Fruit fly (Drosophila melanogaster) whole organism, prepupa: ENCODE measurements around the gene CG2126.
A peak's percentile ranks its signal among the peaks of the same experiment; 100 is the strongest.

ENCODE experiments used
- CG10631 ChIP-seq: fragments of 200-800 bp; sonication (Bioruptor generic); optimal IDR thresholded peaks from 2 replicates; lab custom pipeline; 2016; ENCODE audit warnings: missing biosample characterization, missing genetic modification characterization
- CG10669 ChIP-seq: fragments of 200-800 bp; sonication (Bioruptor generic); optimal IDR thresholded peaks from 3 replicates; lab custom pipeline; 2018; ENCODE audit warnings: missing biosample characterization, mild to moderate bottlenecking, missing genetic modification characterization, moderate library complexity
- CG11294 ChIP-seq: fragments of 200-800 bp; sonication (Bioruptor generic); IDR thresholded peaks from 2 replicates; pipeline ENCODE4 v1.3.6; 2022; ENCODE audit warnings: missing biosample characterization, missing genetic modification characterization
- CG11762 ChIP-seq: fragments of 200-800 bp; sonication (Bioruptor generic); optimal IDR thresholded peaks from 3 replicates; lab custom pipeline; 2016; ENCODE audit warnings: missing biosample characterization, missing genetic modification characterization; ENCODE audit not compliant: insufficient read depth
- CG11902 ChIP-seq: fragments of 200-800 bp; sonication (Bioruptor generic); optimal IDR thresholded peaks from 3 replicates; lab custom pipeline; 2016; ENCODE audit warnings: missing biosample characterization, missing genetic modification characterization
- CG15336 ChIP-seq: fragments of 200-800 bp; sonication (Bioruptor generic); IDR thresholded peaks from 2 replicates; pipeline ENCODE4 v1.3.6; 2022; ENCODE audit warnings: missing biosample characterization, missing genetic modification characterization
- CG1621 ChIP-seq: fragments of 200-800 bp; sonication (Bioruptor generic); optimal IDR thresholded peaks from 3 replicates; lab custom pipeline; 2018; ENCODE audit warnings: missing biosample characterization, mild to moderate bottlenecking, missing genetic modification characterization
- CG16779 ChIP-seq: fragments of 200-800 bp; sonication (Bioruptor generic); optimal IDR thresholded peaks from 3 replicates; lab custom pipeline; 2017; ENCODE audit warnings: missing biosample characterization, mild to moderate bottlenecking, missing genetic modification characterization
- CG3032 ChIP-seq: fragments of 200-800 bp; optimal IDR thresholded peaks from 2 replicates; lab custom pipeline; 2019; ENCODE audit warnings: missing biosample characterization, mild to moderate bottlenecking, missing genetic modification characterization, moderate library complexity
- CG31627 ChIP-seq: fragments of 200-800 bp; sonication (Bioruptor generic); optimal IDR thresholded peaks from 3 replicates; lab custom pipeline; 2016; ENCODE audit warnings: missing biosample characterization, missing genetic modification characterization
- CG32006 ChIP-seq: fragments of 200-800 bp; sonication (Bioruptor generic); optimal IDR thresholded peaks from 3 replicates; lab custom pipeline; 2017; ENCODE audit warnings: missing biosample characterization, mild to moderate bottlenecking, missing genetic modification characterization
- CG34406 ChIP-seq: fragments of 200-800 bp; sonication (Bioruptor generic); optimal IDR thresholded peaks from 3 replicates; lab custom pipeline; 2016; ENCODE audit warnings: missing biosample characterization, missing genetic modification characterization
- CG3919 ChIP-seq: fragments of 200-800 bp; sonication (Bioruptor generic); optimal IDR thresholded peaks from 3 replicates; lab custom pipeline; 2016; ENCODE audit warnings: missing biosample characterization, missing genetic modification characterization
- CG4318 ChIP-seq: fragments of 200-800 bp; sonication (Bioruptor generic); optimal IDR thresholded peaks from 3 replicates; lab custom pipeline; 2017; ENCODE audit warnings: missing biosample characterization, mild to moderate bottlenecking, missing genetic modification characterization
- CG6163 ChIP-seq: fragments of 200-800 bp; sonication (Bioruptor generic); IDR thresholded peaks from 3 replicates; pipeline ENCODE4 v1.3.6; 2022; ENCODE audit warnings: missing biosample characterization, missing genetic modification characterization
- CG6276 ChIP-seq: fragments of 200-800 bp; sonication (Bioruptor generic); optimal IDR thresholded peaks from 2 replicates; lab custom pipeline; 2017; ENCODE audit warnings: missing biosample characterization, mild to moderate bottlenecking, missing genetic modification characterization
- CG6792 ChIP-seq: fragments of 200-800 bp; sonication (Bioruptor generic); optimal IDR thresholded peaks from 3 replicates; lab custom pipeline; 2016; ENCODE audit warnings: missing biosample characterization, missing genetic modification characterization
- CG6808 ChIP-seq: fragments of 200-800 bp; sonication (Bioruptor generic); optimal IDR thresholded peaks from 3 replicates; lab custom pipeline; 2017; ENCODE audit warnings: missing biosample characterization, missing genetic modification characterization, mild to moderate bottlenecking, moderate library complexity, missing genetic modification reagents
- CG6854 ChIP-seq: fragments of 200-800 bp; sonication (Bioruptor generic); optimal IDR thresholded peaks from 2 replicates; lab custom pipeline; 2017; ENCODE audit warnings: missing biosample characterization, mild to moderate bottlenecking, missing genetic modification characterization
- CG7368 ChIP-seq: fragments of 200-800 bp; sonication (Bioruptor generic); optimal IDR thresholded peaks from 3 replicates; lab custom pipeline; 2016; ENCODE audit warnings: missing biosample characterization, missing genetic modification characterization
- CG8632 ChIP-seq: fragments of 200-800 bp; sonication (Bioruptor generic); optimal IDR thresholded peaks from 3 replicates; lab custom pipeline; 2016; ENCODE audit warnings: missing biosample characterization, missing genetic modification characterization
- CG9139 ChIP-seq: fragments of 200-800 bp; sonication (Bioruptor generic); optimal IDR thresholded peaks from 3 replicates; lab custom pipeline; 2017; ENCODE audit warnings: missing biosample characterization, mild to moderate bottlenecking, missing genetic modification characterization
- Eip75B ChIP-seq: fragments of 200-800 bp; sonication (Bioruptor generic); optimal IDR thresholded peaks from 3 replicates; lab custom pipeline; 2016; ENCODE audit warnings: missing biosample characterization, missing genetic modification characterization
- Eip78C ChIP-seq: fragments of 200-800 bp; sonication (Bioruptor generic); peaks from one replicate; lab custom pipeline; 2016; ENCODE audit warnings: missing biosample characterization, missing genetic modification characterization
- Eip93F ChIP-seq: fragments of 200-800 bp; sonication (Bioruptor generic); optimal IDR thresholded peaks from 2 replicates; lab custom pipeline; 2016; ENCODE audit warnings: missing biosample characterization, mild to moderate bottlenecking, missing genetic modification characterization
- Ets96B ChIP-seq: fragments of 200-800 bp; optimal IDR thresholded peaks from 2 replicates; lab custom pipeline; 2019; ENCODE audit warnings: missing biosample characterization, mild to moderate bottlenecking, missing genetic modification characterization, moderate library complexity
- Hr38 ChIP-seq: sonication (Bioruptor generic); optimal IDR thresholded peaks from 2 replicates; lab custom pipeline; 2016; ENCODE audit warnings: missing biosample characterization, missing genetic modification characterization
- Hr39 ChIP-seq: fragments of 200-800 bp; sonication (Bioruptor generic); optimal IDR thresholded peaks from 2 replicates; lab custom pipeline; 2016; ENCODE audit warnings: missing biosample characterization, missing genetic modification characterization
- Hr4 ChIP-seq: fragments of 200-800 bp; sonication (Bioruptor generic); optimal IDR thresholded peaks from 3 replicates; lab custom pipeline; 2016; ENCODE audit warnings: missing biosample characterization, missing genetic modification characterization
- Lpt ChIP-seq: fragments of 200-800 bp; sonication (Bioruptor generic); optimal IDR thresholded peaks from 3 replicates; lab custom pipeline; 2016; ENCODE audit warnings: missing biosample characterization, missing genetic modification characterization
- Met ChIP-seq: fragments of 200-800 bp; sonication (Bioruptor generic); optimal IDR thresholded peaks from 3 replicates; lab custom pipeline; 2016; ENCODE audit warnings: missing biosample characterization, missing genetic modification characterization
- OdsH ChIP-seq: fragments of 200-800 bp; sonication (Bioruptor generic); optimal IDR thresholded peaks from 3 replicates; lab custom pipeline; 2016; ENCODE audit warnings: missing biosample characterization, missing genetic modification characterization
- Smox ChIP-seq: fragments of 200-800 bp; sonication (Bioruptor generic); optimal IDR thresholded peaks from 3 replicates; lab custom pipeline; 2016; ENCODE audit warnings: missing biosample characterization, missing genetic modification characterization
- Sox14 ChIP-seq: fragments of 200-800 bp; sonication (Bioruptor generic); optimal IDR thresholded peaks from 3 replicates; lab custom pipeline; 2016; ENCODE audit warnings: missing biosample characterization, missing genetic modification characterization
- Sox15 ChIP-seq: fragments of 200-800 bp; sonication (Bioruptor generic); optimal IDR thresholded peaks from 3 replicates; lab custom pipeline; 2016; ENCODE audit warnings: missing biosample characterization, missing genetic modification characterization
- achi ChIP-seq: fragments of 200-800 bp; sonication (Bioruptor generic); optimal IDR thresholded peaks from 3 replicates; lab custom pipeline; 2016; ENCODE audit warnings: missing biosample characterization, missing genetic modification characterization
- acj6 ChIP-seq: fragments of 200-800 bp; sonication (Bioruptor generic); optimal IDR thresholded peaks from 3 replicates; lab custom pipeline; 2016; ENCODE audit warnings: missing biosample characterization, missing genetic modification characterization
- cyc ChIP-seq: fragments of 200-800 bp; sonication (Bioruptor generic); optimal IDR thresholded peaks from 3 replicates; lab custom pipeline; 2016; ENCODE audit warnings: missing biosample characterization, missing genetic modification characterization
- dac ChIP-seq: fragments of 200-800 bp; sonication (Bioruptor generic); optimal IDR thresholded peaks from 2 replicates; lab custom pipeline; 2017; ENCODE audit warnings: missing biosample characterization, mild to moderate bottlenecking, missing genetic modification characterization
- dsx ChIP-seq: fragments of 200-800 bp; optimal IDR thresholded peaks from 3 replicates; lab custom pipeline; 2019; ENCODE audit warnings: missing biosample characterization, mild to moderate bottlenecking, missing genetic modification characterization, moderate library complexity; ENCODE audit not compliant: poor library complexity, severe bottlenecking
- eg ChIP-seq: fragments of 200-800 bp; sonication (Bioruptor generic); IDR thresholded peaks from 3 replicates; pipeline ENCODE4 v1.3.6; 2022; ENCODE audit warnings: missing biosample characterization, missing genetic modification characterization
- esn ChIP-seq: fragments of 200-800 bp; sonication (Bioruptor generic); optimal IDR thresholded peaks from 2 replicates; lab custom pipeline; 2016; ENCODE audit warnings: missing biosample characterization, mild to moderate bottlenecking, missing genetic modification characterization, moderate library complexity
- fd59A ChIP-seq: fragments of 200-800 bp; sonication (Bioruptor generic); optimal IDR thresholded peaks from 2 replicates; lab custom pipeline; 2017; ENCODE audit warnings: missing biosample characterization, mild to moderate bottlenecking, missing genetic modification characterization, missing genetic modification reagents
- fd85E ChIP-seq: fragments of 200-800 bp; sonication (Bioruptor generic); optimal IDR thresholded peaks from 3 replicates; lab custom pipeline; 2016; ENCODE audit warnings: missing biosample characterization, missing genetic modification characterization
- net ChIP-seq: fragments of 200-800 bp; sonication (Bioruptor generic); optimal IDR thresholded peaks from 3 replicates; lab custom pipeline; 2016; ENCODE audit warnings: missing biosample characterization, missing genetic modification characterization
- pdm3 ChIP-seq: fragments of 200-800 bp; sonication (Bioruptor generic); optimal IDR thresholded peaks from 3 replicates; lab custom pipeline; 2016; ENCODE audit warnings: missing biosample characterization, missing genetic modification characterization
- salr ChIP-seq, 2 experiments: fragments of 200-800 bp; sonication (Bioruptor generic); optimal IDR thresholded peaks; 3 replicates each; lab custom pipeline; 2016 to 2018; ENCODE audit warnings: missing biosample characterization in 2 of 2, missing genetic modification characterization in 2 of 2, mild to moderate bottlenecking in 1 of 2
- spab ChIP-seq: fragments of 200-800 bp; sonication (Bioruptor generic); optimal IDR thresholded peaks from 2 replicates; lab custom pipeline; 2017; ENCODE audit warnings: missing biosample characterization, mild to moderate bottlenecking, missing genetic modification characterization, missing genetic modification reagents
- ss ChIP-seq, 2 experiments: fragments of 200-800 bp; sonication (Bioruptor generic); optimal IDR thresholded peaks; 2 replicates in 1 of 2; 3 replicates in 1 of 2; lab custom pipeline; 2017 to 2018; ENCODE audit warnings: mild to moderate bottlenecking in 2 of 2, missing biosample characterization in 2 of 2, missing genetic modification characterization in 2 of 2, moderate library complexity in 1 of 2
- svp ChIP-seq: fragments of 200-800 bp; sonication (Bioruptor generic); peaks from one replicate; lab custom pipeline; 2016; ENCODE audit warnings: missing biosample characterization, missing genetic modification characterization
- vri ChIP-seq: fragments of 200-800 bp; sonication (Bioruptor generic); optimal IDR thresholded peaks from 3 replicates; lab custom pipeline; 2016; ENCODE audit warnings: missing biosample characterization, mild to moderate bottlenecking, missing genetic modification characterization

Gene CG2126

dm6 chr3R:31776583-31777362 lies at the start of gene CG2126, which contains the start of gene faf:
Gene CG2126, minus strand, starts transcription at chr3R:31776652.
Gene faf, plus strand, starts transcription at chr3R:31777020.
- TF ChIP-seq Hr38 (GFP tag; lab: Kevin White, UChicago) (no peak), CG6163 (GFP tag; lab: Robert Waterston, UW) (peak; percentile 64; the same call in 2 of the 3 replicates), CG16779 (no peak), CG6854 (GFP tag; lab: Kevin White, UChicago) (no peak), CG8632 (GFP tag; lab: Kevin White, UChicago) (peak; percentile 70), CG10631 (GFP tag; lab: Kevin White, UChicago) (no peak), Met (GFP tag; lab: Kevin White, UChicago) (no peak), Hr4 (GFP tag; lab: Kevin White, UChicago) (no peak), eg (GFP tag; lab: Robert Waterston, UW) (peak; percentile 75), salr (GFP tag; optimal IDR thresholded peaks at IDR 0.05; lab: Kevin White, UChicago) (no peak), CG6276 (GFP tag; lab: Kevin White, UChicago) (no peak), dac (no peak), ss (GFP tag; optimal IDR thresholded peaks at IDR 0.05; lab: Kevin White, UChicago) (no peak), pdm3 (GFP tag; lab: Kevin White, UChicago) (no peak), CG6792 (peak; percentile 53), CG11762 (GFP tag; lab: Kevin White, UChicago) (peak; percentile 39), CG10669 (GFP tag; lab: Kevin White, UChicago) (no peak), Ets96B (tag; lab: Kevin White, UChicago) (peak; percentile 66), CG32006 (GFP tag; lab: Kevin White, UChicago) (no peak), dsx (GFP tag; lab: Kevin White, UChicago) (no peak), CG4318 (GFP tag; lab: Kevin White, UChicago) (no peak), Hr39 (GFP tag; lab: Kevin White, UChicago) (no peak), acj6 (GFP tag; lab: Kevin White, UChicago) (peak; percentile 68), achi (no peak), Sox15 (GFP tag; lab: Kevin White, UChicago) (peak; percentile 55), CG6808 (GFP tag; lab: Kevin White, UChicago) (no peak), CG3919 (GFP tag; lab: Kevin White, UChicago) (no peak), CG9139 (GFP tag; lab: Kevin White, UChicago) (no peak), CG7368 (GFP tag; lab: Kevin White, UChicago) (no peak), Smox (GFP tag; lab: Kevin White, UChicago) (no peak), svp (GFP tag; lab: Kevin White, UChicago) (no peak), CG15336 (peak; percentile 58), esn (GFP tag; lab: Kevin White, UChicago) (peak; percentile 68), fd59A (GFP tag; lab: Kevin White, UChicago) (no peak), Sox14 (GFP tag; lab: Kevin White, UChicago) (peak; percentile 44), vri (GFP tag; lab: Kevin White, UChicago) (peak; percentile 5), net (peak; percentile 64), CG11294 (GFP tag; lab: Robert Waterston, UW) (peak; percentile 34; the same call in 1 of the 2 replicates), OdsH (GFP tag; lab: Kevin White, UChicago) (no peak), Eip78C (no peak), fd85E (no peak), Eip75B (GFP tag; lab: Kevin White, UChicago) (no peak), CG3032 (tag; lab: Kevin White, UChicago) (peak; percentile 72), CG11902 (GFP tag; lab: Kevin White, UChicago) (no peak), Eip93F (GFP tag; lab: Kevin White, UChicago) (peak; percentile 39), CG1621 (no peak), spab (GFP tag; lab: Kevin White, UChicago) (no peak), CG34406 (GFP tag; lab: Kevin White, UChicago) (peak; percentile 56), cyc (GFP tag; lab: Kevin White, UChicago) (no peak), Lpt (GFP tag; lab: Kevin White, UChicago) (peak; percentile 42), CG31627 (GFP tag; lab: Kevin White, UChicago) (no peak)
